Worm (Caenorhabditis elegans): ENCODE results near the gene cyp-13A2.

DNA sequence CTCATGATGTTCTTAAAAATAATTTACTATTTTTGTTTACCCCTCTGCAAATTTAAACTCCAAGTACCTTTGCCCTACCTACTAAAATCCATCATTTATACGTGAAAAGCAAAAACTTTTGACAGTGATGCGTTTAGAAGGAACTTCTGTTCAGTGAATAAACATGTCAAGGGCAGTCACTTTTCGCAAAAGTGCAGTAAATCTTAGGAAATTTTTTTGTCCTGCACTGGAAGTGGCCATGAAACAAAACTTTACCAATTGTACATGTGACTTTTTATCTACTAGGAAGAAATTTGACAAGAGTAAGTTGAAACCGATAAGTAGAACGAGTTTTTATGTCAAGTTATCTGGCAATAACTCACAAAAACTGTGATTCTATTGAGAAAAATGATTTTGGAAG is 1.2 kb downstream of the cyp-13A2 start:
- no peak for TF ChIP-seq sox-4 (tag; optimal IDR thresholded peaks at IDR 0.05)
- no peak for TF ChIP-seq dve-1 (tag; optimal IDR thresholded peaks at IDR 0.05)
- no peak for TF ChIP-seq nfya-1 (tag; optimal IDR thresholded peaks at IDR 0.05)
- no peak for TF ChIP-seq zip-5 (tag; optimal IDR thresholded peaks at IDR 0.05)
- no peak for TF ChIP-seq ama-1 (optimal IDR thresholded peaks at IDR 0.05)
- no peak for TF ChIP-seq pqm-1 (tag; optimal IDR thresholded peaks at IDR 0.05)
- no peak for TF ChIP-seq lin-11 (tag; optimal IDR thresholded peaks at IDR 0.05)
- no peak for TF ChIP-seq elt-4 (tag; optimal IDR thresholded peaks at IDR 0.05)

All from whole organism, late embryonic.